Worm (Caenorhabditis elegans): ENCODE results near the gene nemt-1.
A peak's percentile ranks its signal among the peaks of the same experiment; 100 is the strongest.

- TF ChIP-seq F37D6.2 (tag; optimal IDR thresholded peaks at IDR 0.05) (no peak), mes-2 (tag; optimal IDR thresholded peaks at IDR 0.05; ENCODE audit: poor library complexity, severe bottlenecking) (peak; percentile 66), ces-1 (GFP tag; optimal IDR thresholded peaks at IDR 0.05) (no peak), nhr-76 (tag; optimal IDR thresholded peaks at IDR 0.05) (no peak), zip-11 (GFP tag; IDR thresholded peaks at IDR 0.05) (no peak)
Observed at ce11 chrIV:9336538-9337090, 17.4 kb upstream of the nemt-1 start, which contains the start of gene T20D3.5.

Data from whole organism, L4 larva.